Fruit fly (Drosophila melanogaster) whole organism, larva: ENCODE results near the gene CNMaR.

ENCODE experiments used
- noc ChIP-seq: fragments of 200-800 bp; sonication (Bioruptor generic); optimal IDR thresholded peaks from 3 replicates; lab custom pipeline; 2019; ENCODE audit warnings: missing biosample characterization, mild to moderate bottlenecking, missing genetic modification characterization, moderate library complexity

Gene CNMaR

dm6 chr3L:9643762-9644161 is at the start of gene CNMaR:
CNMaR (plus strand) TSS chr3L:9644109.
- TF ChIP-seq noc (tag; lab: Kevin White, UChicago), result no peak

dm6 chr3L:9597464-9597863 is 46.4 kb upstream of the CNMaR start, which contains the start of gene Tmc:
Tmc (plus strand) TSS chr3L:9597764.
- TF ChIP-seq noc (tag; lab: Kevin White, UChicago), result no peak

dm6 chr3L:9598688-9599087 is 45.2 kb upstream of the CNMaR start, which contains the start of gene CG3222:
CG3222 (plus strand) TSS chr3L:9598988.
- no peak for TF ChIP-seq noc (tag; lab: Kevin White, UChicago)

- TF ChIP-seq noc (tag; lab: Kevin White, UChicago), result no peak
Measured at dm6 chr3L:9601225-9601624, 42.7 kb upstream of the CNMaR start, which contains the start of the genes CG3088 and CG3306. CG3088 (minus strand) TSS chr3L:9601325. CG3306 (plus strand) TSS chr3L:9601523.

dm6 chr3L:9613960-9614588 is 29.8 kb upstream of the CNMaR start:
- TF ChIP-seq noc (tag; lab: Kevin White, UChicago), result no peak

- TF ChIP-seq noc (tag; lab: Kevin White, UChicago), result peak; percentile 37
Measured at dm6 chr3L:9614589-9615442, 29.1 kb upstream of the CNMaR start, which contains the start of gene LanB2. LanB2 (plus strand) TSS chr3L:9614914.

dm6 chr3L:9615443-9616141 is 28.3 kb upstream of the CNMaR start:
- peak; percentile 33 for TF ChIP-seq noc (tag; lab: Kevin White, UChicago)

dm6 chr3L:9624014-9624413 is 19.9 kb upstream of the CNMaR start, which contains the start of gene CG3335:
CG3335 (plus strand) TSS chr3L:9624237.
- TF ChIP-seq noc (tag; lab: Kevin White, UChicago), result no peak

- TF ChIP-seq noc (tag; lab: Kevin White, UChicago), result no peak
Measured at dm6 chr3L:9628376-9628775, 15.5 kb upstream of the CNMaR start, which contains the start of gene Cyp40. Cyp40 (plus strand) TSS chr3L:9628676.

dm6 chr3L:9629093-9629492 is 14.8 kb upstream of the CNMaR start, which contains the start of gene Or67b:
Or67b (minus strand) TSS chr3L:9629193.
- TF ChIP-seq noc (tag; lab: Kevin White, UChicago), result no peak

dm6 chr3L:9629910-9630309 is 14.0 kb upstream of the CNMaR start:
- no peak for TF ChIP-seq noc (tag; lab: Kevin White, UChicago)

dm6 chr3L:9637812-9638211 is 6.1 kb upstream of the CNMaR start, which contains the start of gene CG8329:
CG8329 (plus strand) TSS chr3L:9638112.
- TF ChIP-seq noc (tag; lab: Kevin White, UChicago), result no peak

dm6 chr3L:9638971-9639370 is 4.9 kb upstream of the CNMaR start, which contains the start of gene CG18179:
CG18179 (plus strand) TSS chr3L:9639271.
- no peak for TF ChIP-seq noc (tag; lab: Kevin White, UChicago)

dm6 chr3L:9640713-9641112 is 3.2 kb upstream of the CNMaR start, which contains the start of gene CG18180:
CG18180 (plus strand) TSS chr3L:9641013.
- TF ChIP-seq noc (tag; lab: Kevin White, UChicago), result no peak

- TF ChIP-seq noc (tag; lab: Kevin White, UChicago), result no peak
Measured at dm6 chr3L:9671372-9671771, 27.5 kb downstream of the CNMaR start.
